Fruit fly (Drosophila melanogaster): ENCODE measurements around the gene CG15020.

DNA sequence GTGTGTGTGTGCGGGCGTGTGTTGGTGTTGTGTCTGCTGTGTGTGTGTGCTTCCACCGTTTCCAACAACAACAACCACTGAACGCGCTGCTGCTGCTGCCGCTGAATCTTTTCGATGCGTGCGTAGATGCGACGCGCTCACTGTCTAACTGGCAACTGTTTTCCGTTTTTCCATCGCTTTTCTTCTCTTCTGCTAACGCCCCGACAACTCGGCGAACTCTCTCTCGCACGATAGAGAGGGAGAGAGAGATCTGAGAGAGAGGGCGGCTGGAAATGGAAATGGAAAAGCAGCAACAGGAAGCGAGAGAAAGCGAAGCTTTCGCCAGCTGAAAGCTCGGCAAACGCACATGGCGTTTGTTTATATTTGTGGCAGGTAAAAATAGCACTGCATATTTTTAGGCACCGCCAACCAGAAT lies 41.2 kb upstream of the CG15020 start, which contains the start of gene DopEcR:
- no peak for TF ChIP-seq CTCF (optimal IDR thresholded peaks at IDR 0.05)
- no peak for TF ChIP-seq CG8478 (optimal IDR thresholded peaks at IDR 0.05)

Measured in S2 (cell line).